Fruit fly (Drosophila melanogaster) whole organism, embryonic: Measurements from ENCODE around the gene CG5515.

Experiments
- Asciz ChIP-seq: fragments of 200-800 bp; sonication (Bioruptor generic); optimal IDR thresholded peaks from 2 replicates; lab custom pipeline; 2017; ENCODE audit warnings: missing biosample characterization, mild to moderate bottlenecking, missing genetic modification characterization, missing genetic modification reagents
- B-H2 ChIP-seq: fragments of 200-800 bp; sonication (Bioruptor generic); optimal IDR thresholded peaks from 2 replicates; lab custom pipeline; 2018; ENCODE audit warnings: missing biosample characterization, mild to moderate bottlenecking, missing genetic modification characterization
- CG11085 ChIP-seq: fragments of 200-800 bp; sonication (Bioruptor generic); IDR thresholded peaks from 2 replicates; pipeline ENCODE4 v1.3.6; 2022; ENCODE audit warnings: missing biosample characterization, missing genetic modification characterization
- CG11247 ChIP-seq: fragments of 200-800 bp; sonication (Bioruptor generic); IDR thresholded peaks from 2 replicates; pipeline ENCODE4 v1.3.6; 2022; ENCODE audit warnings: missing biosample characterization, missing genetic modification characterization
- CG12769 ChIP-seq: fragments of 200-800 bp; sonication (Bioruptor generic); optimal IDR thresholded peaks from 2 replicates; lab custom pipeline; 2019; ENCODE audit warnings: missing biosample characterization, mild to moderate bottlenecking, missing genetic modification characterization, moderate library complexity
- CG13775 ChIP-seq: fragments of 200-800 bp; sonication (Bioruptor generic); optimal IDR thresholded peaks from 3 replicates; lab custom pipeline; 2017; ENCODE audit warnings: missing biosample characterization, mild to moderate bottlenecking, missing genetic modification characterization
- CG14710 ChIP-seq: fragments of 200-800 bp; sonication (Bioruptor generic); optimal IDR thresholded peaks from 3 replicates; lab custom pipeline; 2019; ENCODE audit warnings: missing biosample characterization, mild to moderate bottlenecking, missing genetic modification characterization, moderate library complexity
- CG1603 ChIP-seq: fragments of 200-800 bp; sonication (Bioruptor generic); optimal IDR thresholded peaks from 2 replicates; lab custom pipeline; 2019; ENCODE audit warnings: missing biosample characterization, mild to moderate bottlenecking, missing genetic modification characterization, moderate library complexity
- CG17912 ChIP-seq: fragments of 200-800 bp; sonication (Bioruptor generic); optimal IDR thresholded peaks from 2 replicates; lab custom pipeline; 2018; ENCODE audit warnings: missing biosample characterization, mild to moderate bottlenecking, missing genetic modification characterization
- CG18262 ChIP-seq: fragments of 200-800 bp; optimal IDR thresholded peaks from 3 replicates; lab custom pipeline; 2019; ENCODE audit warnings: missing biosample characterization, mild to moderate bottlenecking, missing genetic modification characterization, moderate library complexity
- CG18599 ChIP-seq: fragments of 200-800 bp; sonication (Bioruptor generic); optimal IDR thresholded peaks from 3 replicates; lab custom pipeline; 2017; ENCODE audit warnings: missing biosample characterization, missing genetic modification characterization, mild to moderate bottlenecking, moderate library complexity, missing genetic modification reagents
- CG2199 ChIP-seq: fragments of 200-800 bp; sonication (Bioruptor generic); IDR thresholded peaks from 3 replicates; pipeline ENCODE4 v1.3.6; 2022; ENCODE audit warnings: missing biosample characterization, missing genetic modification characterization
- CG2889 ChIP-seq: fragments of 200-800 bp; sonication (Bioruptor generic); IDR thresholded peaks from 3 replicates; pipeline ENCODE4 v1.3.6; 2022; ENCODE audit warnings: missing biosample characterization, missing genetic modification characterization
- CG3995 ChIP-seq: fragments of 200-800 bp; sonication (Bioruptor generic); optimal IDR thresholded peaks from 3 replicates; lab custom pipeline; 2016; ENCODE audit warnings: missing biosample characterization, missing genetic modification characterization
- CG7786 ChIP-seq: fragments of 200-800 bp; sonication (Bioruptor generic); optimal IDR thresholded peaks from 2 replicates; lab custom pipeline; 2016; ENCODE audit warnings: missing biosample characterization, missing genetic modification characterization
- CG7963 ChIP-seq: fragments of 200-800 bp; sonication (Bioruptor generic); IDR thresholded peaks from 3 replicates; pipeline ENCODE4 v1.3.6; 2022; ENCODE audit warnings: missing biosample characterization, missing genetic modification characterization; ENCODE audit not compliant: partially characterized antibody
- CG8388 ChIP-seq: fragments of 200-800 bp; sonication (Bioruptor generic); optimal IDR thresholded peaks from 2 replicates; lab custom pipeline; 2019; ENCODE audit warnings: missing biosample characterization, mild to moderate bottlenecking, missing genetic modification characterization, moderate library complexity
- CG8924 ChIP-seq: fragments of 200-800 bp; optimal IDR thresholded peaks from 3 replicates; lab custom pipeline; 2019; ENCODE audit warnings: missing biosample characterization, mild to moderate bottlenecking, missing genetic modification characterization, moderate library complexity
- CHES-1-like ChIP-seq: fragments of 200-800 bp; sonication (Bioruptor generic); optimal IDR thresholded peaks from 2 replicates; lab custom pipeline; 2016; ENCODE audit warnings: missing biosample characterization, missing genetic modification characterization
- D19B ChIP-seq: fragments of 200-800 bp; sonication (Bioruptor generic); optimal IDR thresholded peaks from 2 replicates; lab custom pipeline; 2017; ENCODE audit warnings: missing biosample characterization, mild to moderate bottlenecking, missing genetic modification characterization
- Dek ChIP-seq: fragments of 200-800 bp; sonication (Bioruptor generic); optimal IDR thresholded peaks from 3 replicates; lab custom pipeline; 2019; ENCODE audit warnings: missing biosample characterization, mild to moderate bottlenecking, missing genetic modification characterization, moderate library complexity
- Hmx ChIP-seq: fragments of 200-800 bp; sonication (Bioruptor generic); optimal IDR thresholded peaks from 2 replicates; lab custom pipeline; 2016; ENCODE audit warnings: missing biosample characterization, missing genetic modification characterization
- MESR4 ChIP-seq: fragments of 200-800 bp; sonication (Bioruptor generic); optimal IDR thresholded peaks from 2 replicates; lab custom pipeline; 2018; ENCODE audit warnings: missing biosample characterization, mild to moderate bottlenecking, missing genetic modification characterization, moderate library complexity
- Nf-YC ChIP-seq: fragments of 200-800 bp; optimal IDR thresholded peaks from 3 replicates; lab custom pipeline; 2019; ENCODE audit warnings: missing biosample characterization, mild to moderate bottlenecking, missing genetic modification characterization, moderate library complexity
- Pdp1 ChIP-seq, 2 experiments: fragments of 200-800 bp; sonication (Bioruptor generic); optimal IDR thresholded peaks; 3 replicates each; lab custom pipeline; 2016; ENCODE audit warnings: missing biosample characterization in 2 of 2, missing genetic modification characterization in 2 of 2, mild to moderate bottlenecking in 1 of 2, moderate library complexity in 1 of 2
- Spps ChIP-seq: fragments of 200-800 bp; sonication (Bioruptor generic); optimal IDR thresholded peaks from 2 replicates; lab custom pipeline; 2018; ENCODE audit warnings: missing biosample characterization, mild to moderate bottlenecking, missing genetic modification characterization
- Vsx1 ChIP-seq: fragments of 200-800 bp; sonication (Bioruptor generic); optimal IDR thresholded peaks from 2 replicates; lab custom pipeline; 2017; ENCODE audit warnings: missing biosample characterization, mild to moderate bottlenecking, missing genetic modification characterization, missing genetic modification reagents
- YL-1 ChIP-seq: fragments of 200-800 bp; sonication (Bioruptor generic); optimal IDR thresholded peaks from 3 replicates; lab custom pipeline; 2017; ENCODE audit warnings: missing biosample characterization, mild to moderate bottlenecking, missing genetic modification characterization
- bab2 ChIP-seq: fragments of 200-800 bp; sonication (Bioruptor generic); optimal IDR thresholded peaks from 2 replicates; lab custom pipeline; 2016; ENCODE audit warnings: missing biosample characterization, missing genetic modification characterization
- bsh ChIP-seq, 2 experiments: fragments of 200-800 bp; sonication (Bioruptor generic); optimal IDR thresholded peaks; 2 replicates each; lab custom pipeline; 2017 to 2018; ENCODE audit warnings: mild to moderate bottlenecking in 2 of 2, missing biosample characterization in 2 of 2, missing genetic modification characterization in 2 of 2, moderate library complexity in 1 of 2
- chm ChIP-seq: fragments of 200-800 bp; sonication (Bioruptor generic); IDR thresholded peaks from 2 replicates; pipeline ENCODE4 v1.3.6; 2022; ENCODE audit warnings: missing biosample characterization, missing genetic modification characterization
- corto ChIP-seq: fragments of 200-800 bp; sonication (Bioruptor generic); optimal IDR thresholded peaks from 2 replicates; lab custom pipeline; 2016; ENCODE audit warnings: missing biosample characterization, mild to moderate bottlenecking, missing genetic modification characterization, moderate library complexity
- crc ChIP-seq: fragments of 200-800 bp; sonication (Bioruptor generic); optimal IDR thresholded peaks from 2 replicates; lab custom pipeline; 2016; ENCODE audit warnings: missing biosample characterization, missing genetic modification characterization
- da ChIP-seq: fragments of 200-800 bp; sonication (Bioruptor generic); optimal IDR thresholded peaks from 2 replicates; lab custom pipeline; 2016; ENCODE audit warnings: missing biosample characterization, missing genetic modification characterization
- ewg ChIP-seq: fragments of 200-800 bp; sonication (Bioruptor generic); optimal IDR thresholded peaks from 3 replicates; lab custom pipeline; 2017; ENCODE audit warnings: mild to moderate bottlenecking, missing biosample characterization, missing genetic modification reagents, missing genetic modification characterization
- exex ChIP-seq: fragments of 200-800 bp; sonication (Bioruptor generic); optimal IDR thresholded peaks from 4 replicates; lab custom pipeline; 2018; ENCODE audit warnings: missing biosample characterization, mild to moderate bottlenecking, missing genetic modification characterization, moderate library complexity
- fd64A ChIP-seq: fragments of 200-800 bp; sonication (Bioruptor generic); optimal IDR thresholded peaks from 3 replicates; lab custom pipeline; 2018; ENCODE audit warnings: missing biosample characterization, mild to moderate bottlenecking, missing genetic modification characterization
- gem ChIP-seq: fragments of 200-800 bp; sonication (Bioruptor generic); optimal IDR thresholded peaks from 2 replicates; lab custom pipeline; 2019; ENCODE audit warnings: missing biosample characterization, mild to moderate bottlenecking, missing genetic modification characterization, moderate library complexity
- h ChIP-seq: fragments of >200 bp; optimal IDR thresholded peaks from 2 replicates; lab custom pipeline; 2017
- hth ChIP-seq: fragments of >200 bp; optimal IDR thresholded peaks from 2 replicates; lab custom pipeline; 2017; ENCODE audit warnings: inconsistent platforms
- kay ChIP-seq: fragments of 200-800 bp; sonication (Bioruptor generic); optimal IDR thresholded peaks from 2 replicates; lab custom pipeline; 2016; ENCODE audit warnings: missing biosample characterization, missing genetic modification characterization
- klu ChIP-seq: fragments of 200-800 bp; sonication (Bioruptor generic); IDR thresholded peaks from 2 replicates; pipeline ENCODE4 v1.3.6; 2022; ENCODE audit warnings: missing biosample characterization, missing genetic modification characterization
- nerfin-2 ChIP-seq: fragments of 200-800 bp; sonication (Bioruptor generic); IDR thresholded peaks from 2 replicates; pipeline ENCODE4 v1.3.6; 2022; ENCODE audit warnings: missing biosample characterization, missing genetic modification characterization; ENCODE audit not compliant: partially characterized antibody
- oc ChIP-seq: fragments of 200-800 bp; sonication (Bioruptor generic); optimal IDR thresholded peaks from 2 replicates; lab custom pipeline; 2018; ENCODE audit warnings: missing biosample characterization, mild to moderate bottlenecking, missing genetic modification characterization, moderate library complexity
- org-1 ChIP-seq: fragments of 200-800 bp; sonication (Bioruptor generic); optimal IDR thresholded peaks from 2 replicates; lab custom pipeline; 2017; ENCODE audit warnings: missing biosample characterization, missing genetic modification characterization
- pan ChIP-seq, 4 experiments: fragments of >200 bp in 3 of 4; fragments of 200-800 bp in 1 of 4; sonication (Bioruptor generic) in 1 of 4; optimal IDR thresholded peaks in 3 of 4; IDR thresholded peaks in 1 of 4; 2 replicates each; pipeline versions ENCODE4 v1.3.6 to Lab custom; 2017 to 2022; ENCODE audit warnings: missing biosample characterization in 2 of 4, missing genetic modification characterization in 2 of 4, mixed read lengths in 1 of 4
- pho ChIP-seq: fragments of 200-800 bp; sonication (Bioruptor generic); optimal IDR thresholded peaks from 2 replicates; lab custom pipeline; 2016; ENCODE audit warnings: missing biosample characterization, missing genetic modification characterization
- psq ChIP-seq: fragments of 200-800 bp; sonication (Bioruptor generic); optimal IDR thresholded peaks from 2 replicates; lab custom pipeline; 2017; ENCODE audit warnings: missing biosample characterization, missing genetic modification characterization
- twi ChIP-seq: fragments of 200-800 bp; optimal IDR thresholded peaks from 2 replicates; lab custom pipeline; 2019; ENCODE audit warnings: missing biosample characterization, mild to moderate bottlenecking, missing genetic modification characterization, moderate library complexity
- usp ChIP-seq: fragments of >200 bp; optimal IDR thresholded peaks from 2 replicates; lab custom pipeline; 2017; ENCODE audit warnings: missing biosample characterization, missing genetic modification characterization

CG5515 gene

dm6 chr3R:24163556-24164022 lies 25.1 kb downstream of the CG5515 start, which contains the start of gene Apc2 (continued):
- TF ChIP-seq hth (lab: Kevin White, UChicago): no peak
- TF ChIP-seq Asciz: no peak
- peak; percentile 75 for TF ChIP-seq CG18262
- TF ChIP-seq da (GFP tag; lab: Kevin White, UChicago): no peak
- TF ChIP-seq ewg (GFP tag; lab: Kevin White, UChicago): peak; percentile 73
- peak; percentile 24 for TF ChIP-seq CG18599 (GFP tag; lab: Kevin White, UChicago)
- no peak for TF ChIP-seq h
- no peak for TF ChIP-seq org-1
- peak; percentile 65 for TF ChIP-seq CG8924 (tag; lab: Kevin White, UChicago)
- peak; percentile 54 for TF ChIP-seq klu (GFP tag; lab: Robert Waterston, UW)
- no peak for TF ChIP-seq CG12769 (tag; lab: Kevin White, UChicago)
- TF ChIP-seq pho (GFP tag; lab: Kevin White, UChicago): peak; percentile 2
- no peak for TF ChIP-seq CG11085 (GFP tag; lab: Robert Waterston, UW)
- TF ChIP-seq CG1603: no peak
- no peak for TF ChIP-seq CHES-1-like (GFP tag; lab: Kevin White, UChicago)
- TF ChIP-seq oc (tag; lab: Kevin White, UChicago): no peak
- no peak for TF ChIP-seq CG2199
- TF ChIP-seq YL-1: peak; percentile 47
- no peak for TF ChIP-seq nerfin-2
- TF ChIP-seq chm: peak; percentile 21; the same call in 1 of the 2 replicates
- TF ChIP-seq Spps (tag; lab: Kevin White, UChicago): peak; percentile 23
- TF ChIP-seq Pdp1 (GFP tag; optimal IDR thresholded peaks at IDR 0.05; lab: Kevin White, UChicago): peak; percentile 38 to 64
- TF ChIP-seq corto (GFP tag; lab: Kevin White, UChicago): no peak
- TF ChIP-seq CG7963 (GFP tag; lab: Robert Waterston, UW): no peak
- TF ChIP-seq fd64A: no peak
- TF ChIP-seq CG11247: 0 out of 2 replicates have a peak, but pooled peaks have one; percentile 21
- no peak for TF ChIP-seq CG7786 (GFP tag; lab: Kevin White, UChicago)
- TF ChIP-seq CG8388 (GFP tag; lab: Kevin White, UChicago): peak; percentile 55
- TF ChIP-seq CG2889 (GFP tag; lab: Robert Waterston, UW): 0 out of 3 replicates have a peak, but pooled peaks have one; percentile 11
- peak; percentile 40 for TF ChIP-seq twi (tag; lab: Kevin White, UChicago)
- peak; percentile 65 for TF ChIP-seq CG13775 (GFP tag; lab: Kevin White, UChicago)
- TF ChIP-seq psq (GFP tag; lab: Kevin White, UChicago): peak; percentile 10
- TF ChIP-seq crc: no peak
- TF ChIP-seq bab2 (GFP tag; lab: Kevin White, UChicago): peak; percentile 49
- TF ChIP-seq CG17912 (GFP tag; lab: Kevin White, UChicago): no peak
- no peak for TF ChIP-seq Vsx1 (GFP tag; lab: Kevin White, UChicago)
- no peak for TF ChIP-seq Hmx
- TF ChIP-seq Nf-YC (tag; lab: Kevin White, UChicago): peak; percentile 62
- TF ChIP-seq CG14710 (tag; lab: Kevin White, UChicago): peak; percentile 80
- peak; percentile 80 for TF ChIP-seq gem (tag; lab: Kevin White, UChicago)
- TF ChIP-seq usp (GFP tag; lab: Kevin White, UChicago): no peak
- peak; percentile 60 for TF ChIP-seq CG3995 (GFP tag; lab: Kevin White, UChicago)
- no peak for TF ChIP-seq exex
- no peak for TF ChIP-seq pan (optimal IDR thresholded peaks at IDR 0.05; lab: Kevin White, UChicago)
- peak in 1 of 2 experiments; percentile 70 for TF ChIP-seq pan (GFP tag; optimal IDR thresholded peaks at IDR 0.05 in 1 of 2, IDR thresholded peaks at IDR 0.05 in 1 of 2)
- no peak for TF ChIP-seq kay (GFP tag; lab: Kevin White, UChicago)
- TF ChIP-seq D19B (GFP tag; lab: Kevin White, UChicago): peak; percentile 36
- peak; percentile 4 for TF ChIP-seq B-H2
- peak in 1 of 2 experiments; percentile 63 for TF ChIP-seq bsh (GFP tag; optimal IDR thresholded peaks at IDR 0.05; lab: Kevin White, UChicago)
- peak; percentile 31 for TF ChIP-seq Dek (tag; lab: Kevin White, UChicago)
- no peak for TF ChIP-seq MESR4 (GFP tag; lab: Kevin White, UChicago)
